Worm (Caenorhabditis elegans) whole organism, L3 larva: ENCODE results near the gene T23F6.2.

Source experiments
- ceh-82 ChIP-seq: fragments of 150-350 bp; optimal IDR thresholded peaks from 2 replicates; lab custom pipeline; 2014; ENCODE audit warnings: missing biosample characterization, missing genetic modification characterization
- elt-1 ChIP-seq: fragments of 150-350 bp; optimal IDR thresholded peaks from 2 replicates; lab custom pipeline; 2014; ENCODE audit warnings: missing biosample characterization, missing genetic modification characterization
- lin-39 ChIP-seq: fragments of 150-350 bp; optimal IDR thresholded peaks from 2 replicates; lab custom pipeline; 2018; ENCODE audit warnings: missing biosample characterization, missing genetic modification reagents, missing genetic modification characterization
- nhr-11 ChIP-seq: fragments of 150-350 bp; optimal IDR thresholded peaks from 2 replicates; lab custom pipeline; 2014; ENCODE audit warnings: missing biosample characterization, missing genetic modification characterization
- nhr-12 ChIP-seq: fragments of 150-350 bp; optimal IDR thresholded peaks from 2 replicates; lab custom pipeline; 2014; ENCODE audit warnings: missing biosample characterization, missing genetic modification characterization
- pha-4 ChIP-seq: fragments of 150-350 bp; optimal IDR thresholded peaks from 2 replicates; lab custom pipeline; 2014; ENCODE audit warnings: missing biosample characterization, missing genetic modification reagents, missing genetic modification characterization
- skn-1 ChIP-seq: fragments of 150-350 bp; optimal IDR thresholded peaks from 2 replicates; lab custom pipeline; 2014; ENCODE audit warnings: missing biosample characterization, missing genetic modification characterization
- snpc-4 ChIP-seq: fragments of 150-350 bp; optimal IDR thresholded peaks from 2 replicates; lab custom pipeline; 2014; ENCODE audit warnings: missing biosample characterization, missing genetic modification characterization
- zag-1 ChIP-seq: fragments of 150-350 bp; optimal IDR thresholded peaks from 2 replicates; lab custom pipeline; 2014; ENCODE audit warnings: missing biosample characterization, missing genetic modification characterization

DNA sequence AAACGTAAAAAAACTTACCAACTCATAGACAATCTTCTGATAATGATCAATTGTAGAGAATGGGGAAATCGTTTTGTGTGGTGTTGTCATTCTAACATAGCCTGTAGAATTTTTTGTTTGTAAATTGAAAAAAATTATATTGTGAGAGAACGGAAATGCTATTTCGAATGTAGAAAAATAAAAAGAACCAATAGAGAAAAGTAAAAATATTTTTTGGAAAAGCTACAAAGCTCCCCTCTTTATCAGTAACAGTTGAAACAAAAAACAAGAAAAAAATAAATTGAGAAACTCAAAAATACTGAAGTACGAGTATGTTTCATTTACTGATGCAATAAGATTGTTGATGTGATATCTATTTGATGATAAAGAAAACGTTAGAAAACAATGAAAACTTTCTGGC is 9.5 kb upstream of the T23F6.2 start, which contains the start of gene C27D8.3:
- TF ChIP-seq zag-1 (tag; lab: Kevin White, UChicago) (no peak), ceh-82 (tag; lab: Kevin White, UChicago) (no peak), lin-39 (tag; lab: Kevin White, UChicago) (no peak), pha-4 (tag; lab: Kevin White, UChicago) (no peak), nhr-11 (tag; lab: Kevin White, UChicago) (no peak), skn-1 (no peak), snpc-4 (no peak), nhr-12 (tag; lab: Kevin White, UChicago) (no peak), elt-1 (tag; lab: Kevin White, UChicago) (no peak)
